Worm (Caenorhabditis elegans) whole organism, L3 larva: ENCODE results near the gene srab-1.

Experiments used
- ama-1 ChIP-seq: fragments of 150-350 bp; optimal IDR thresholded peaks from 2 replicates; lab custom pipeline; 2018
- fkh-10 ChIP-seq: sonication (generic microtip); optimal IDR thresholded peaks from 2 replicates; lab custom pipeline; 2017; ENCODE audit warnings: missing biosample characterization, missing genetic modification reagents, missing genetic modification characterization
- zag-1 ChIP-seq: fragments of 150-350 bp; optimal IDR thresholded peaks from 2 replicates; lab custom pipeline; 2014; ENCODE audit warnings: missing biosample characterization, missing genetic modification characterization

DNA sequence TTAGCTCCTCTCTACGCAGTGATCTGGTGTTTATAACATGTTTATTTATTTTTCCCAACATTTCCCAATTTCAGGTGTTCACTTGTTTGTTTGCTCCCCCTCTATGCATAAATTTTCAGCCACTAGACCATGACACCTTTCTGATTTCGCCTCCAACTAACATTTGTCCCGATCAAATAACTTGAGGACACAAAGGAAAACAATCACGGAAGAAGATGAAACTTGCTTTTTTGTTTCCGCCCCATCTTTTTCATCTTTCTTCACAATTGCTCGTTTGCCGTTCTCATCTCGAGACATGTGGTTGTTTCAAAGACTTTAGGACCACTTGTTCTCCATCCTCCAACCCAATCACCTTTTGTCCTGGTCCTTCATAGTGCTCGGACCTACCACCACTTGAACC lies 24.9 kb upstream of the srab-1 start, which contains the start of gene F14F9.5:
- TF ChIP-seq ama-1, result no peak
- no peak for TF ChIP-seq zag-1
- TF ChIP-seq fkh-10, result no peak
